Worm (Caenorhabditis elegans) whole organism, L3 larva: ENCODE measurements around the gene lips-7.
A peak's percentile ranks its signal among the peaks of the same experiment; 100 is the strongest.

Experiments
- R02D3.7 ChIP-seq: fragments of 150-350 bp; optimal IDR thresholded peaks from 2 replicates; lab custom pipeline; 2014; ENCODE audit warnings: missing biosample characterization, missing genetic modification characterization
- ama-1 ChIP-seq: fragments of 150-350 bp; optimal IDR thresholded peaks from 2 replicates; lab custom pipeline; 2018
- ceh-16 ChIP-seq: sonication (generic microtip); optimal IDR thresholded peaks from 2 replicates; lab custom pipeline; 2017; ENCODE audit warnings: missing biosample characterization, missing genetic modification characterization
- ceh-28 ChIP-seq: fragments of 150-350 bp; optimal IDR thresholded peaks from 2 replicates; lab custom pipeline; 2014; ENCODE audit warnings: missing biosample characterization, missing genetic modification reagents, missing genetic modification characterization
- ceh-82 ChIP-seq: fragments of 150-350 bp; optimal IDR thresholded peaks from 2 replicates; lab custom pipeline; 2014; ENCODE audit warnings: missing biosample characterization, missing genetic modification characterization
- ceh-9 ChIP-seq: sonication (generic microtip); optimal IDR thresholded peaks from 2 replicates; lab custom pipeline; 2018; ENCODE audit warnings: missing biosample characterization, missing genetic modification characterization
- daf-12 ChIP-seq: fragments of 150-350 bp; optimal IDR thresholded peaks from 2 replicates; lab custom pipeline; 2014; ENCODE audit warnings: missing biosample characterization, missing genetic modification reagents, missing genetic modification characterization
- egl-27 ChIP-seq: sonication (generic microtip); optimal IDR thresholded peaks from 4 replicates; lab custom pipeline; 2017; ENCODE audit warnings: missing biosample characterization, missing genetic modification reagents, missing genetic modification characterization
- egl-5 ChIP-seq: fragments of 150-350 bp; optimal IDR thresholded peaks from 2 replicates; lab custom pipeline; 2017; ENCODE audit warnings: missing biosample characterization, missing genetic modification reagents, missing genetic modification characterization, inconsistent platforms
- elt-1 ChIP-seq: fragments of 150-350 bp; optimal IDR thresholded peaks from 2 replicates; lab custom pipeline; 2014; ENCODE audit warnings: missing biosample characterization, missing genetic modification characterization
- elt-2 ChIP-seq: sonication (generic microtip); optimal IDR thresholded peaks from 2 replicates; lab custom pipeline; 2016; ENCODE audit warnings: missing genetic modification reagents, mild to moderate bottlenecking, missing genetic modification characterization, missing compliant biosample characterization
- eor-1 ChIP-seq, 2 experiments: fragments of 150-350 bp; optimal IDR thresholded peaks; 2 replicates each; lab custom pipeline; 2014 to 2018; ENCODE audit warnings: missing biosample characterization in 2 of 2, missing genetic modification characterization in 2 of 2
- fkh-10 ChIP-seq: sonication (generic microtip); optimal IDR thresholded peaks from 2 replicates; lab custom pipeline; 2017; ENCODE audit warnings: missing biosample characterization, missing genetic modification reagents, missing genetic modification characterization
- fkh-2 ChIP-seq: fragments of 150-350 bp; optimal IDR thresholded peaks from 2 replicates; lab custom pipeline; 2014; ENCODE audit warnings: missing biosample characterization, missing genetic modification reagents, missing genetic modification characterization
- lin-15B ChIP-seq: fragments of 150-350 bp; optimal IDR thresholded peaks from 2 replicates; lab custom pipeline; 2014; ENCODE audit warnings: missing biosample characterization, missing genetic modification characterization
- lin-39 ChIP-seq: fragments of 150-350 bp; optimal IDR thresholded peaks from 2 replicates; lab custom pipeline; 2018; ENCODE audit warnings: missing biosample characterization, missing genetic modification reagents, missing genetic modification characterization
- lsy-12 ChIP-seq: sonication (generic microtip); optimal IDR thresholded peaks from 2 replicates; lab custom pipeline; 2016; ENCODE audit warnings: mild to moderate bottlenecking, missing genetic modification characterization, missing compliant biosample characterization
- mdl-1 ChIP-seq: fragments of 150-350 bp; optimal IDR thresholded peaks from 2 replicates; lab custom pipeline; 2014; ENCODE audit warnings: missing biosample characterization, missing genetic modification characterization
- mml-1 ChIP-seq: fragments of 150-350 bp; sonication (generic microtip); optimal IDR thresholded peaks from 3 replicates; lab custom pipeline; 2014; ENCODE audit warnings: missing biosample characterization, missing genetic modification characterization
- nfya-1 ChIP-seq: sonication (generic microtip); optimal IDR thresholded peaks from 2 replicates; lab custom pipeline; 2017; ENCODE audit warnings: missing genetic modification characterization, mild to moderate bottlenecking, missing compliant biosample characterization, antibody characterized with exemption, moderate library complexity; ENCODE audit not compliant: insufficient read depth
- nhr-11 ChIP-seq: fragments of 150-350 bp; optimal IDR thresholded peaks from 2 replicates; lab custom pipeline; 2014; ENCODE audit warnings: missing biosample characterization, missing genetic modification characterization
- nhr-23 ChIP-seq: fragments of 150-350 bp; optimal IDR thresholded peaks from 2 replicates; lab custom pipeline; 2014; ENCODE audit warnings: missing biosample characterization, missing genetic modification reagents, missing genetic modification characterization
- nhr-237 ChIP-seq: fragments of 150-350 bp; optimal IDR thresholded peaks from 2 replicates; lab custom pipeline; 2014; ENCODE audit warnings: missing biosample characterization, missing genetic modification characterization
- nhr-28 ChIP-seq: fragments of 150-350 bp; optimal IDR thresholded peaks from 2 replicates; lab custom pipeline; 2014; ENCODE audit warnings: missing biosample characterization, missing genetic modification characterization
- nhr-76 ChIP-seq: fragments of 150-350 bp; sonication (generic microtip); optimal IDR thresholded peaks from 5 replicates; lab custom pipeline; 2014; ENCODE audit warnings: missing biosample characterization, missing genetic modification characterization
- nhr-77 ChIP-seq: fragments of 150-350 bp; optimal IDR thresholded peaks from 2 replicates; lab custom pipeline; 2014; ENCODE audit warnings: missing biosample characterization, missing genetic modification characterization
- pha-4 ChIP-seq: fragments of 150-350 bp; optimal IDR thresholded peaks from 2 replicates; lab custom pipeline; 2014; ENCODE audit warnings: missing biosample characterization, missing genetic modification reagents, missing genetic modification characterization
- pqm-1 ChIP-seq: fragments of 150-350 bp; optimal IDR thresholded peaks from 2 replicates; lab custom pipeline; 2017; ENCODE audit warnings: missing biosample characterization, missing genetic modification characterization, inconsistent platforms
- sea-2 ChIP-seq: fragments of 150-350 bp; sonication (generic microtip); optimal IDR thresholded peaks from 4 replicates; lab custom pipeline; 2014; ENCODE audit warnings: missing biosample characterization, missing genetic modification reagents, missing genetic modification characterization
- snpc-4 ChIP-seq: fragments of 150-350 bp; optimal IDR thresholded peaks from 2 replicates; lab custom pipeline; 2014; ENCODE audit warnings: missing biosample characterization, missing genetic modification characterization
- tbx-2 ChIP-seq: sonication (generic microtip); optimal IDR thresholded peaks from 2 replicates; lab custom pipeline; 2016; ENCODE audit warnings: mild to moderate bottlenecking, missing genetic modification characterization, missing compliant biosample characterization
- unc-39 ChIP-seq: sonication (generic microtip); optimal IDR thresholded peaks from 4 replicates; lab custom pipeline; 2017; ENCODE audit warnings: missing biosample characterization, missing genetic modification characterization
- zag-1 ChIP-seq: fragments of 150-350 bp; optimal IDR thresholded peaks from 2 replicates; lab custom pipeline; 2014; ENCODE audit warnings: missing biosample characterization, missing genetic modification characterization
- ztf-11 ChIP-seq: fragments of 150-350 bp; optimal IDR thresholded peaks from 2 replicates; lab custom pipeline; 2014; ENCODE audit warnings: missing biosample characterization, missing genetic modification characterization
- ztf-4 ChIP-seq: fragments of 150-350 bp; optimal IDR thresholded peaks from 2 replicates; lab custom pipeline; 2014; ENCODE audit warnings: missing biosample characterization, missing genetic modification characterization

Gene lips-7

ce11 chrII:509230-509629, 42.4 kb upstream of the lips-7 start, which contains the start of gene srh-105:
Gene srh-105 (minus strand): TSS chrII:509330.
- TF ChIP-seq tbx-2 (tag; lab: Kevin White, UChicago), result no peak
- TF ChIP-seq elt-2, result no peak
- no peak for TF ChIP-seq fkh-2
- TF ChIP-seq ceh-82 (tag; lab: Kevin White, UChicago), result no peak
- no peak for TF ChIP-seq egl-5 (tag; lab: Kevin White, UChicago)
- TF ChIP-seq nhr-76 (tag; lab: Kevin White, UChicago), result no peak
- TF ChIP-seq, all 47 proteins: peak for 0

ce11 chrII:511968-512367, 39.7 kb upstream of the lips-7 start:
- TF ChIP-seq mdl-1 (tag; lab: Kevin White, UChicago) (no peak), elt-1 (tag; lab: Kevin White, UChicago) (peak; percentile 70)

- TF ChIP-seq ceh-28 (tag; lab: Kevin White, UChicago) (no peak), ceh-9 (tag; lab: Kevin White, UChicago) (no peak), unc-39 (tag; lab: Kevin White, UChicago) (no peak), zag-1 (tag; lab: Kevin White, UChicago) (no peak), mml-1 (tag; lab: Kevin White, UChicago) (no peak), eor-1 (tag; optimal IDR thresholded peaks at IDR 0.05; lab: Kevin White, UChicago) (no peak), fkh-10 (GFP tag; lab: Kevin White, UChicago) (no peak), elt-1 (tag; lab: Kevin White, UChicago) (peak; percentile 53), lin-39 (tag; lab: Kevin White, UChicago) (peak; percentile 4), ceh-82 (tag; lab: Kevin White, UChicago) (no peak)
- TF ChIP-seq, all 47 proteins: peak for 2
Measured at ce11 chrII:512630-513029, 39.0 kb upstream of the lips-7 start.

ce11 chrII:515765-516164, 35.9 kb upstream of the lips-7 start, which contains the start of gene mab-9:
Gene mab-9 (plus strand): TSS chrII:516024.
- TF ChIP-seq ceh-28 (tag; lab: Kevin White, UChicago) (no peak), unc-39 (tag; lab: Kevin White, UChicago) (no peak), daf-12 (tag; lab: Kevin White, UChicago) (no peak), ceh-82 (tag; lab: Kevin White, UChicago) (no peak), nfya-1 (tag; lab: Kevin White, UChicago) (peak; percentile 94), fkh-2 (no peak), ztf-4 (tag; lab: Kevin White, UChicago) (no peak), mml-1 (tag; lab: Kevin White, UChicago) (no peak)

- peak; percentile 83 for TF ChIP-seq elt-2
- no peak for TF ChIP-seq egl-27 (tag; lab: Kevin White, UChicago)
- TF ChIP-seq daf-12 (tag; lab: Kevin White, UChicago), result no peak
- no peak for TF ChIP-seq nhr-23 (tag; lab: Kevin White, UChicago)
- TF ChIP-seq lsy-12 (tag; lab: Kevin White, UChicago), result no peak
- TF ChIP-seq nhr-11 (tag; lab: Kevin White, UChicago), result no peak
- TF ChIP-seq fkh-2, result no peak
- no peak for TF ChIP-seq sea-2 (GFP tag; lab: Kevin White, UChicago)
- TF ChIP-seq ceh-16 (tag; lab: Kevin White, UChicago), result no peak
- no peak for TF ChIP-seq snpc-4 (tag; lab: Kevin White, UChicago)
- TF ChIP-seq nhr-28 (tag; lab: Kevin White, UChicago), result no peak
- TF ChIP-seq ama-1 (lab: Kevin White, UChicago), result no peak
- no peak for TF ChIP-seq lin-15B (tag; lab: Kevin White, UChicago)
- no peak for TF ChIP-seq ceh-82 (tag; lab: Kevin White, UChicago)
- TF ChIP-seq nhr-76 (tag; lab: Kevin White, UChicago), result no peak
- no peak for TF ChIP-seq nhr-77 (tag; lab: Kevin White, UChicago)
- TF ChIP-seq ztf-11 (tag; lab: Kevin White, UChicago), result no peak
- TF ChIP-seq ceh-28 (tag; lab: Kevin White, UChicago), result no peak
- TF ChIP-seq R02D3.7, result no peak
- TF ChIP-seq nhr-237 (tag; lab: Kevin White, UChicago), result no peak
- no peak for TF ChIP-seq elt-1 (tag; lab: Kevin White, UChicago)
- peak; percentile 7 for TF ChIP-seq pha-4
- TF ChIP-seq mml-1 (tag; lab: Kevin White, UChicago), result no peak
- peak; percentile 82 for TF ChIP-seq pqm-1
Measured at ce11 chrII:521720-522119, 29.9 kb upstream of the lips-7 start.
